Fruit fly (Drosophila melanogaster) whole organism, embryonic: ENCODE measurements around the gene Claspin.

ENCODE experiments used
- ATbp ChIP-seq: fragments of 200-800 bp; sonication (Bioruptor generic); optimal IDR thresholded peaks from 2 replicates; lab custom pipeline; 2017; ENCODE audit warnings: missing biosample characterization, mild to moderate bottlenecking, missing genetic modification characterization, missing genetic modification reagents
- Atf3 ChIP-seq: fragments of 200-800 bp; sonication (Bioruptor generic); optimal IDR thresholded peaks from 3 replicates; lab custom pipeline; 2016; ENCODE audit warnings: missing biosample characterization, missing genetic modification characterization
- CG10462 ChIP-seq: fragments of 200-800 bp; sonication (Bioruptor generic); optimal IDR thresholded peaks from 2 replicates; lab custom pipeline; 2016; ENCODE audit warnings: missing biosample characterization, missing genetic modification characterization
- CG11504 ChIP-seq: fragments of 200-800 bp; sonication (Bioruptor generic); optimal IDR thresholded peaks from 3 replicates; lab custom pipeline; 2019; ENCODE audit warnings: missing biosample characterization, mild to moderate bottlenecking, missing genetic modification characterization, moderate library complexity
- CG12071 ChIP-seq: fragments of 200-800 bp; sonication (Bioruptor generic); optimal IDR thresholded peaks from 3 replicates; lab custom pipeline; 2018; ENCODE audit warnings: missing biosample characterization, mild to moderate bottlenecking, missing genetic modification characterization
- CG12769 ChIP-seq: fragments of 200-800 bp; sonication (Bioruptor generic); optimal IDR thresholded peaks from 2 replicates; lab custom pipeline; 2019; ENCODE audit warnings: missing biosample characterization, mild to moderate bottlenecking, missing genetic modification characterization, moderate library complexity
- CG17802 ChIP-seq: fragments of 200-800 bp; sonication (Bioruptor generic); optimal IDR thresholded peaks from 2 replicates; lab custom pipeline; 2018; ENCODE audit warnings: missing biosample characterization, mild to moderate bottlenecking, missing genetic modification characterization, moderate library complexity
- CG2199 ChIP-seq: fragments of 200-800 bp; sonication (Bioruptor generic); IDR thresholded peaks from 3 replicates; pipeline ENCODE4 v1.3.6; 2022; ENCODE audit warnings: missing biosample characterization, missing genetic modification characterization
- CG30431 ChIP-seq: fragments of 200-800 bp; sonication (Bioruptor generic); optimal IDR thresholded peaks from 2 replicates; lab custom pipeline; 2017; ENCODE audit warnings: missing biosample characterization, missing genetic modification characterization
- CG33213 ChIP-seq: fragments of 200-800 bp; sonication (Bioruptor generic); optimal IDR thresholded peaks from 3 replicates; lab custom pipeline; 2016; ENCODE audit warnings: missing biosample characterization, missing genetic modification characterization
- CG34422 ChIP-seq: fragments of 200-800 bp; sonication (Bioruptor generic); IDR thresholded peaks from 3 replicates; pipeline ENCODE4 v1.3.6; 2022; ENCODE audit warnings: missing biosample characterization, missing genetic modification characterization
- CG4617 ChIP-seq: fragments of 200-800 bp; sonication (Bioruptor generic); optimal IDR thresholded peaks from 3 replicates; lab custom pipeline; 2016; ENCODE audit warnings: missing biosample characterization, missing genetic modification characterization, borderline replicate concordance
- CG8290 ChIP-seq, 3 experiments: fragments of 200-800 bp; sonication (Bioruptor generic); optimal IDR thresholded peaks; 2 replicates each; lab custom pipeline; 2016 to 2019; ENCODE audit warnings: missing biosample characterization in 3 of 3, missing genetic modification characterization in 3 of 3, mild to moderate bottlenecking in 2 of 3, moderate library complexity in 1 of 3
- CG9876 ChIP-seq: fragments of 200-800 bp; sonication (Bioruptor generic); optimal IDR thresholded peaks from 2 replicates; lab custom pipeline; 2016; ENCODE audit warnings: missing biosample characterization, missing genetic modification characterization
- Deaf1 ChIP-seq: fragments of 200-800 bp; optimal IDR thresholded peaks from 3 replicates; lab custom pipeline; 2019; ENCODE audit warnings: missing biosample characterization, mild to moderate bottlenecking, missing genetic modification characterization, moderate library complexity
- Dp ChIP-seq: fragments of 200-800 bp; sonication (Bioruptor generic); optimal IDR thresholded peaks from 2 replicates; lab custom pipeline; 2018; ENCODE audit warnings: missing biosample characterization, mild to moderate bottlenecking, missing genetic modification characterization, moderate library complexity
- GATAe ChIP-seq: fragments of 200-800 bp; sonication (Bioruptor generic); conservative IDR thresholded peaks from 2 replicates; pipeline ENCODE4 v1.3.6; 2022; ENCODE audit warnings: missing biosample characterization, missing genetic modification characterization
- Hand ChIP-seq: fragments of 200-800 bp; sonication (Bioruptor generic); optimal IDR thresholded peaks from 2 replicates; lab custom pipeline; 2017; ENCODE audit warnings: mild to moderate bottlenecking, missing biosample characterization, missing genetic modification reagents, missing genetic modification characterization
- Hr51 ChIP-seq, 2 experiments: fragments of 200-800 bp; sonication (Bioruptor generic); optimal IDR thresholded peaks; 2 replicates in 1 of 2; 3 replicates in 1 of 2; lab custom pipeline; 2016 to 2018; ENCODE audit warnings: missing biosample characterization in 2 of 2, missing genetic modification characterization in 2 of 2, mild to moderate bottlenecking in 1 of 2, moderate library complexity in 1 of 2
- Hr78 ChIP-seq, 2 experiments: fragments of 200-800 bp in 1 of 2; fragments of >200 bp in 1 of 2; sonication (Bioruptor generic) in 1 of 2; optimal IDR thresholded peaks; 2 replicates each; lab custom pipeline; 2017 to 2019; ENCODE audit warnings: missing biosample characterization in 2 of 2, missing genetic modification characterization in 2 of 2, mild to moderate bottlenecking in 1 of 2, moderate library complexity in 1 of 2
- Lim3 ChIP-seq: fragments of 200-800 bp; sonication (Bioruptor generic); IDR thresholded peaks from 2 replicates; pipeline ENCODE4 v1.3.6; 2022; ENCODE audit warnings: missing biosample characterization, missing genetic modification characterization
- MBD-R2 ChIP-seq: fragments of 200-800 bp; sonication (Bioruptor generic); IDR thresholded peaks from 2 replicates; pipeline ENCODE4 v1.3.6; 2022; ENCODE audit warnings: missing biosample characterization, missing genetic modification characterization
- MESR4 ChIP-seq: fragments of 200-800 bp; sonication (Bioruptor generic); optimal IDR thresholded peaks from 2 replicates; lab custom pipeline; 2018; ENCODE audit warnings: missing biosample characterization, mild to moderate bottlenecking, missing genetic modification characterization, moderate library complexity
- MTF-1 ChIP-seq: fragments of 200-800 bp; sonication (Bioruptor generic); optimal IDR thresholded peaks from 2 replicates; lab custom pipeline; 2018; ENCODE audit warnings: missing biosample characterization, mild to moderate bottlenecking, missing genetic modification characterization, borderline replicate concordance
- Mrtf ChIP-seq: fragments of 200-800 bp; sonication (Bioruptor generic); IDR thresholded peaks from 3 replicates; pipeline ENCODE4 v1.3.6; 2022; ENCODE audit warnings: missing biosample characterization, missing genetic modification characterization
- Nf-YA ChIP-seq: fragments of 200-800 bp; sonication (Bioruptor generic); IDR thresholded peaks from 2 replicates; pipeline ENCODE4 v1.3.6; 2022; ENCODE audit warnings: missing biosample characterization, missing genetic modification characterization
- Oli ChIP-seq: fragments of 200-800 bp; sonication (Bioruptor generic); optimal IDR thresholded peaks from 2 replicates; lab custom pipeline; 2018; ENCODE audit warnings: missing biosample characterization, mild to moderate bottlenecking, missing genetic modification characterization, moderate library complexity
- Sox100B ChIP-seq: fragments of 200-800 bp; sonication (Bioruptor generic); optimal IDR thresholded peaks from 3 replicates; lab custom pipeline; 2018; ENCODE audit warnings: missing biosample characterization, mild to moderate bottlenecking, missing genetic modification characterization
- Ssrp ChIP-seq: fragments of 200-800 bp; sonication (Bioruptor generic); optimal IDR thresholded peaks from 2 replicates; lab custom pipeline; 2018; ENCODE audit warnings: missing biosample characterization, mild to moderate bottlenecking, missing genetic modification characterization, moderate library complexity
- Vsx1 ChIP-seq: fragments of 200-800 bp; sonication (Bioruptor generic); optimal IDR thresholded peaks from 2 replicates; lab custom pipeline; 2017; ENCODE audit warnings: missing biosample characterization, mild to moderate bottlenecking, missing genetic modification characterization, missing genetic modification reagents
- al ChIP-seq: fragments of 200-800 bp; sonication (Bioruptor generic); IDR thresholded peaks from 2 replicates; pipeline ENCODE4 v1.3.6; 2022; ENCODE audit warnings: missing biosample characterization, missing genetic modification characterization
- cad ChIP-seq: fragments of >200 bp; optimal IDR thresholded peaks from 2 replicates; lab custom pipeline; 2017; ENCODE audit warnings: missing biosample characterization, missing genetic modification characterization
- dmrt99B ChIP-seq: fragments of 200-800 bp; sonication (Bioruptor generic); optimal IDR thresholded peaks from 2 replicates; lab custom pipeline; 2018; ENCODE audit warnings: missing biosample characterization, mild to moderate bottlenecking, missing genetic modification characterization, moderate library complexity
- exex ChIP-seq: fragments of 200-800 bp; sonication (Bioruptor generic); optimal IDR thresholded peaks from 4 replicates; lab custom pipeline; 2018; ENCODE audit warnings: missing biosample characterization, mild to moderate bottlenecking, missing genetic modification characterization, moderate library complexity
- gem ChIP-seq: fragments of 200-800 bp; sonication (Bioruptor generic); optimal IDR thresholded peaks from 2 replicates; lab custom pipeline; 2019; ENCODE audit warnings: missing biosample characterization, mild to moderate bottlenecking, missing genetic modification characterization, moderate library complexity
- kah ChIP-seq: fragments of 200-800 bp; sonication (Bioruptor generic); optimal IDR thresholded peaks from 2 replicates; lab custom pipeline; 2018; ENCODE audit warnings: missing biosample characterization, mild to moderate bottlenecking, missing genetic modification characterization
- lbe ChIP-seq: fragments of 200-800 bp; sonication (Bioruptor generic); optimal IDR thresholded peaks from 2 replicates; lab custom pipeline; 2016; ENCODE audit warnings: missing biosample characterization, mild to moderate bottlenecking, missing genetic modification characterization
- sens ChIP-seq: fragments of 200-800 bp; sonication (Bioruptor generic); peaks from one replicate; lab custom pipeline; 2016; ENCODE audit warnings: missing biosample characterization, missing genetic modification characterization
- sisA ChIP-seq: fragments of 200-800 bp; sonication (Bioruptor generic); IDR thresholded peaks from 2 replicates; pipeline ENCODE4 v1.3.6; 2022; ENCODE audit warnings: missing biosample characterization, missing genetic modification characterization
- slou ChIP-seq: fragments of 200-800 bp; sonication (Bioruptor generic); optimal IDR thresholded peaks from 3 replicates; lab custom pipeline; 2016; ENCODE audit warnings: missing biosample characterization, missing genetic modification characterization
- sob ChIP-seq: fragments of 200-800 bp; sonication (Bioruptor generic); IDR thresholded peaks from 2 replicates; pipeline ENCODE4 v1.3.6; 2022; ENCODE audit warnings: missing biosample characterization, missing genetic modification characterization
- sr ChIP-seq: fragments of 200-800 bp; sonication (Bioruptor generic); IDR thresholded peaks from 3 replicates; pipeline ENCODE4 v1.3.6; 2022; ENCODE audit warnings: missing biosample characterization, missing genetic modification characterization
- stwl ChIP-seq: fragments of 200-800 bp; sonication (Bioruptor generic); optimal IDR thresholded peaks from 3 replicates; lab custom pipeline; 2018; ENCODE audit warnings: missing biosample characterization, mild to moderate bottlenecking, missing genetic modification characterization, moderate library complexity
- tio ChIP-seq: fragments of 200-800 bp; sonication (Bioruptor generic); optimal IDR thresholded peaks from 2 replicates; lab custom pipeline; 2017; ENCODE audit warnings: missing biosample characterization, missing genetic modification characterization, inconsistent platforms
- trem ChIP-seq: fragments of 200-800 bp; optimal IDR thresholded peaks from 3 replicates; lab custom pipeline; 2019; ENCODE audit warnings: missing biosample characterization, mild to moderate bottlenecking, missing genetic modification characterization, moderate library complexity
- vvl ChIP-seq: fragments of 200-800 bp; sonication (Bioruptor generic); IDR thresholded peaks from 2 replicates; pipeline ENCODE4 v1.3.6; 2022; ENCODE audit warnings: missing biosample characterization, missing genetic modification characterization
- wor ChIP-seq: fragments of 200-800 bp; sonication (Bioruptor generic); IDR thresholded peaks from 2 replicates; pipeline ENCODE4 v1.3.6; 2022; ENCODE audit warnings: missing biosample characterization, missing genetic modification characterization

Gene Claspin

DNA sequence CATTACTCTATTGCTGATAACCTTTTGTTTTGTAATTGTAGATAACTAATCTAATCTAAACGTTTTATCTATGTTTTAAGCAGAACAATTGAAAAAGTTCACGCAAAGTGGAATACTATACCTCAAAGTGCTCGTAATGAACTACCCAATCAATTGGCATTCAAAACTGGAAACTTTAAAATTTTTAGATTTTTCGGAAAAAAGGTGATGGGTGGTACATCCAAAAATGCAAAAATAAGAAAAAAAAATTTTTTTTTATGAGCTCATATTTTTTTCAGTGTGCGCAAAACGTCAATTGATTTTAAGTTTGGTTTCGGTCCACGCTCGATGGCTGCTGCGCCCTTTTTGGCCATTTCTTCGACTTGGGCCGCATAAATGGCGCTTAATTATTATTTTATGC is 2.7 kb upstream of the Claspin start (continued):
- TF ChIP-seq CG17802 (tag; lab: Kevin White, UChicago): no peak
- peak; percentile 21 for TF ChIP-seq ATbp
- no peak for TF ChIP-seq lbe (GFP tag; lab: Kevin White, UChicago)
- no peak for TF ChIP-seq CG33213
- no peak for TF ChIP-seq CG8290 (GFP tag; optimal IDR thresholded peaks at IDR 0.05; lab: Kevin White, UChicago)
- no peak for TF ChIP-seq CG8290 (tag; optimal IDR thresholded peaks at IDR 0.05; lab: Kevin White, UChicago)
- no peak for TF ChIP-seq Atf3 (GFP tag; lab: Kevin White, UChicago)
- TF ChIP-seq wor (GFP tag; lab: Robert Waterston, UW): no peak
- TF ChIP-seq CG4617 (GFP tag; lab: Kevin White, UChicago): no peak
- peak; percentile 22 for TF ChIP-seq gem
- TF ChIP-seq Ssrp (tag; lab: Kevin White, UChicago): no peak
- TF ChIP-seq slou (GFP tag; lab: Kevin White, UChicago): no peak
- TF ChIP-seq Mrtf (GFP tag; lab: Robert Waterston, UW): no peak
- TF ChIP-seq cad (GFP tag; lab: Kevin White, UChicago): no peak
- TF ChIP-seq Hr51 (GFP tag; optimal IDR thresholded peaks at IDR 0.05; lab: Kevin White, UChicago): peak in 1 of 2 experiments; percentile 10
- peak; percentile 30 for TF ChIP-seq CG11504 (tag; lab: Kevin White, UChicago)
- TF ChIP-seq Nf-YA (GFP tag; lab: Robert Waterston, UW): no peak
- TF ChIP-seq Sox100B (GFP tag; lab: Kevin White, UChicago): no peak
- peak; percentile 1 for TF ChIP-seq dmrt99B (tag; lab: Kevin White, UChicago)
- TF ChIP-seq Dp (GFP tag; lab: Kevin White, UChicago): no peak
- peak; percentile 16; the same call in 1 of the 2 replicates for TF ChIP-seq sisA (GFP tag; lab: Robert Waterston, UW)
- TF ChIP-seq sens (GFP tag; lab: Kevin White, UChicago): peak; percentile 61
- peak; percentile 34; the same call in 1 of the 2 replicates for TF ChIP-seq vvl (GFP tag; lab: Robert Waterston, UW)
- no peak for TF ChIP-seq Lim3 (GFP tag; lab: Robert Waterston, UW)
- TF ChIP-seq Oli (tag; lab: Kevin White, UChicago): no peak

DNA sequence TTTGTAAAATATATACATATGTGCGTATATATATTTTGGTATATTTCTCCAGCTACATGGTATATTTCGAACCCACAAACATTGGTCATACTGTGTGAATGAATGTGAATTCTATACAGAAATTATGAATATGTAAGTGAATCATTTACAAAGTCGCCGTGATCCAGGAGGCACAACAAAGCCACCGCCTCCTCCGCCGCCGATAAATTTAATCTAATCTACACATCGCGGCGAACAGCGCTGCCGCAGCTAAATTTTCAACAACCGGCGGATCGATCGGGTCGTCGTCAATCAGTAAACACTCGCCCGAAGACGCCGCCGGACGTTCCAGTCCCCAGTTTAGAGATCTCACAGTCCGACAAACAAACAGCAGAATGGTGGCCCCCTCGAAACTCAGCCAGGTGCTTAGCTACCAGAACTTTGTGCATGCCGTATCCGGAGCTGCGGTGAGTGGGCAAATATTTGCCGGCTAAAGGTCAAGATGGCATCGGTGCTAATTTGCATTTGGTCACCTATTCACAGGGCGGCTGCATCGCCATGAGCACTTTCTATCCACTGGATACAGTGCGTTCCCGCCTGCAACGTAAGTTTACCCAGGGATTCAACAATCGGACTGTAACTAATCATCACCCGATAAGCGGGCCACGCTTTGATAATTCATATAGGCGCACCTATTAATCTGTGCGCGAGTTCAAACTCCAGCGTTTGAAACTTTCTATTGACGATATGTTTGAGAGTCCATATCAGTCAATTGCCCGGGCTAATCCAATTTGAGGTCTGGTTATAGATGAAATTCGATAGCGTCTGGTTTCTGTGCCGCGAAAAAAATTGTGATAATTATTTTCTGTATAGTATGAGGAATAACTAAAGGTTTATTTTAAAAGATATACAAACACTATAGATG is 5.6 kb downstream of the Claspin start, which contains the start of gene PMP34:
Gene PMP34 (plus strand): TSS at position 79 of the 904 bp plus-strand sequence.
- peak in 1 of 2 experiments; percentile 83 for TF ChIP-seq Hr78 (GFP tag; optimal IDR thresholded peaks at IDR 0.05; lab: Kevin White, UChicago)
- peak; percentile 87 for TF ChIP-seq CG12769 (tag; lab: Kevin White, UChicago)
- TF ChIP-seq al: no peak
- TF ChIP-seq trem (tag; lab: Kevin White, UChicago): peak; percentile 26
- no peak for TF ChIP-seq CG10462 (GFP tag; lab: Kevin White, UChicago)
- peak; percentile 64 for TF ChIP-seq MESR4 (GFP tag; lab: Kevin White, UChicago)
- peak; percentile 69 for TF ChIP-seq stwl (tag; lab: Kevin White, UChicago)
- TF ChIP-seq Hand (GFP tag; lab: Kevin White, UChicago): no peak
- TF ChIP-seq exex (tag; lab: Kevin White, UChicago): peak; percentile 70
- TF ChIP-seq Vsx1 (GFP tag; lab: Kevin White, UChicago): peak; percentile 34
- no peak for TF ChIP-seq CG9876 (GFP tag; lab: Kevin White, UChicago)
- TF ChIP-seq tio (GFP tag; lab: Kevin White, UChicago): no peak
- peak; percentile 89 for TF ChIP-seq Deaf1 (tag; lab: Kevin White, UChicago)
- 0 out of 3 replicates have a peak, but pooled peaks have one; percentile 29 for TF ChIP-seq CG2199 (GFP tag; lab: Robert Waterston, UW)
- no peak for TF ChIP-seq CG12071
- TF ChIP-seq kah (GFP tag; lab: Kevin White, UChicago): no peak
- TF ChIP-seq CG30431 (GFP tag; lab: Kevin White, UChicago): no peak
- peak; percentile 24 for TF ChIP-seq CG4617 (GFP tag; lab: Kevin White, UChicago)
- 0 out of 2 replicates have a peak, but pooled peaks have one; percentile 14 for TF ChIP-seq sob (GFP tag; lab: Robert Waterston, UW)
- TF ChIP-seq GATAe: peak; percentile 57; the same call in 1 of the 2 replicates
- TF ChIP-seq MBD-R2 (GFP tag; lab: Robert Waterston, UW): peak; percentile 69
- TF ChIP-seq sr: no peak
- TF ChIP-seq MTF-1 (GFP tag; lab: Kevin White, UChicago): no peak
- peak; percentile 40; the same call in 1 of the 3 replicates for TF ChIP-seq CG34422
